Fruit fly (Drosophila melanogaster) whole organism, embryonic: ENCODE data around the gene Stat92E.
A peak's percentile ranks its signal among the peaks of the same experiment; 100 is the strongest.

Source experiments
- B-H1 ChIP-seq: fragments of 200-800 bp; sonication (Bioruptor generic); IDR thresholded peaks from 3 replicates; pipeline ENCODE4 v1.3.6; 2022; ENCODE audit warnings: missing biosample characterization, missing genetic modification characterization
- CG10321 ChIP-seq: fragments of 200-800 bp; sonication (Bioruptor generic); IDR thresholded peaks from 2 replicates; pipeline ENCODE4 v1.3.6; 2022; ENCODE audit warnings: missing biosample characterization, missing genetic modification characterization
- CG11093 ChIP-seq: fragments of 200-800 bp; sonication (Bioruptor generic); IDR thresholded peaks from 3 replicates; pipeline ENCODE4 v1.3.6; 2022; ENCODE audit warnings: missing biosample characterization, missing genetic modification characterization
- CG11247 ChIP-seq: fragments of 200-800 bp; sonication (Bioruptor generic); IDR thresholded peaks from 2 replicates; pipeline ENCODE4 v1.3.6; 2022; ENCODE audit warnings: missing biosample characterization, missing genetic modification characterization
- CG11696 ChIP-seq: fragments of 200-800 bp; sonication (Bioruptor generic); IDR thresholded peaks from 2 replicates; pipeline ENCODE4 v1.3.6; 2022; ENCODE audit warnings: missing biosample characterization, missing genetic modification characterization
- CG12155 ChIP-seq: fragments of 200-800 bp; sonication (Bioruptor generic); optimal IDR thresholded peaks from 3 replicates; lab custom pipeline; 2016; ENCODE audit warnings: missing biosample characterization, missing genetic modification characterization
- CG12299 ChIP-seq: fragments of 200-800 bp; sonication (Bioruptor generic); optimal IDR thresholded peaks from 2 replicates; lab custom pipeline; 2018; ENCODE audit warnings: missing biosample characterization, mild to moderate bottlenecking, missing genetic modification characterization
- CG12744 ChIP-seq: fragments of 200-800 bp; sonication (Bioruptor generic); optimal IDR thresholded peaks from 2 replicates; lab custom pipeline; 2016; ENCODE audit warnings: missing biosample characterization, missing genetic modification characterization
- CG13123 ChIP-seq: fragments of 200-800 bp; sonication (Bioruptor generic); optimal IDR thresholded peaks from 2 replicates; lab custom pipeline; 2016; ENCODE audit warnings: missing biosample characterization, missing genetic modification characterization
- CG13894 ChIP-seq: fragments of 200-800 bp; sonication (Bioruptor generic); optimal IDR thresholded peaks from 3 replicates; lab custom pipeline; 2018; ENCODE audit warnings: missing biosample characterization, mild to moderate bottlenecking, missing genetic modification characterization, moderate library complexity
- CG1602 ChIP-seq: fragments of 200-800 bp; sonication (Bioruptor generic); optimal IDR thresholded peaks from 3 replicates; lab custom pipeline; 2016; ENCODE audit warnings: missing biosample characterization, missing genetic modification characterization
- CG2875 ChIP-seq: fragments of 200-800 bp; sonication (Bioruptor generic); optimal IDR thresholded peaks from 2 replicates; lab custom pipeline; 2017; ENCODE audit warnings: missing biosample characterization, mild to moderate bottlenecking, missing genetic modification characterization, missing genetic modification reagents
- CG3065 ChIP-seq: fragments of 200-800 bp; sonication (Bioruptor generic); optimal IDR thresholded peaks from 2 replicates; lab custom pipeline; 2016; ENCODE audit warnings: missing biosample characterization, missing genetic modification characterization
- CG31441 ChIP-seq: fragments of 200-800 bp; sonication (Bioruptor generic); IDR thresholded peaks from 2 replicates; pipeline ENCODE4 v1.3.6; 2022; ENCODE audit warnings: missing biosample characterization, missing genetic modification characterization
- CG3726 ChIP-seq: fragments of 200-800 bp; sonication (Bioruptor generic); IDR thresholded peaks from 3 replicates; pipeline ENCODE4, ENCODE4 v1.3.6; 2022; ENCODE audit warnings: missing biosample characterization, missing genetic modification characterization
- CG3838 ChIP-seq: fragments of 200-800 bp; sonication (Bioruptor generic); optimal IDR thresholded peaks from 3 replicates; lab custom pipeline; 2016; ENCODE audit warnings: missing biosample characterization, missing genetic modification characterization
- CG4360 ChIP-seq: fragments of 200-800 bp; sonication (Bioruptor generic); IDR thresholded peaks from 2 replicates; pipeline ENCODE4 v1.3.6; 2022; ENCODE audit warnings: missing biosample characterization, missing genetic modification characterization
- CG4730 ChIP-seq: fragments of 200-800 bp; sonication (Bioruptor generic); IDR thresholded peaks from 2 replicates; pipeline ENCODE4 v1.3.6; 2022; ENCODE audit warnings: missing biosample characterization, missing genetic modification characterization
- CG4820 ChIP-seq: fragments of 200-800 bp; sonication (Bioruptor generic); optimal IDR thresholded peaks from 3 replicates; lab custom pipeline; 2016; ENCODE audit warnings: missing biosample characterization, missing genetic modification characterization
- CG5245 ChIP-seq: fragments of 200-800 bp; sonication (Bioruptor generic); optimal IDR thresholded peaks from 3 replicates; lab custom pipeline; 2016; ENCODE audit warnings: missing biosample characterization, missing genetic modification characterization
- CG6683 ChIP-seq: fragments of 200-800 bp; sonication (Bioruptor generic); optimal IDR thresholded peaks from 2 replicates; lab custom pipeline; 2017; ENCODE audit warnings: missing biosample characterization, mild to moderate bottlenecking, missing genetic modification characterization, missing genetic modification reagents
- CG7839 ChIP-seq: fragments of 200-800 bp; sonication (Bioruptor generic); optimal IDR thresholded peaks from 3 replicates; lab custom pipeline; 2018; ENCODE audit warnings: missing biosample characterization, mild to moderate bottlenecking, missing genetic modification characterization, moderate library complexity
- CG8089 ChIP-seq: fragments of 200-800 bp; sonication (Bioruptor generic); optimal IDR thresholded peaks from 3 replicates; lab custom pipeline; 2016; ENCODE audit warnings: missing biosample characterization, missing genetic modification characterization
- CG8281 ChIP-seq: fragments of 200-800 bp; sonication (Bioruptor generic); optimal IDR thresholded peaks from 2 replicates; lab custom pipeline; 2018; ENCODE audit warnings: missing biosample characterization, mild to moderate bottlenecking, missing genetic modification characterization, moderate library complexity
- CG8765 ChIP-seq: fragments of 200-800 bp; sonication (Bioruptor generic); IDR thresholded peaks from 2 replicates; pipeline ENCODE4 v1.3.6; 2022; ENCODE audit warnings: missing biosample characterization, missing genetic modification characterization
- CG9876 ChIP-seq: fragments of 200-800 bp; sonication (Bioruptor generic); optimal IDR thresholded peaks from 2 replicates; lab custom pipeline; 2016; ENCODE audit warnings: missing biosample characterization, missing genetic modification characterization
- Chrac-16 ChIP-seq: fragments of 200-800 bp; sonication (Bioruptor generic); optimal IDR thresholded peaks from 3 replicates; lab custom pipeline; 2016; ENCODE audit warnings: missing biosample characterization, missing genetic modification characterization
- Doc2 ChIP-seq: fragments of 200-800 bp; sonication (Bioruptor generic); IDR thresholded peaks from 2 replicates; pipeline ENCODE4 v1.3.6; 2022; ENCODE audit warnings: missing biosample characterization, missing genetic modification characterization
- MESR4 ChIP-seq: fragments of 200-800 bp; sonication (Bioruptor generic); optimal IDR thresholded peaks from 2 replicates; lab custom pipeline; 2018; ENCODE audit warnings: missing biosample characterization, mild to moderate bottlenecking, missing genetic modification characterization, moderate library complexity
- MTF-1 ChIP-seq: fragments of 200-800 bp; sonication (Bioruptor generic); optimal IDR thresholded peaks from 2 replicates; lab custom pipeline; 2018; ENCODE audit warnings: missing biosample characterization, mild to moderate bottlenecking, missing genetic modification characterization, borderline replicate concordance
- Sox102F ChIP-seq: fragments of 200-800 bp; sonication (Bioruptor generic); optimal IDR thresholded peaks from 2 replicates; lab custom pipeline; 2018; ENCODE audit warnings: missing biosample characterization, mild to moderate bottlenecking, missing genetic modification characterization, moderate library complexity
- YL-1 ChIP-seq: fragments of 200-800 bp; sonication (Bioruptor generic); optimal IDR thresholded peaks from 3 replicates; lab custom pipeline; 2017; ENCODE audit warnings: missing biosample characterization, mild to moderate bottlenecking, missing genetic modification characterization
- ac ChIP-seq: fragments of 200-800 bp; sonication (Bioruptor generic); optimal IDR thresholded peaks from 3 replicates; lab custom pipeline; 2017; ENCODE audit warnings: missing biosample characterization, mild to moderate bottlenecking, missing genetic modification characterization
- aop ChIP-seq: fragments of 200-800 bp; sonication (Bioruptor generic); IDR thresholded peaks from 2 replicates; pipeline ENCODE4 v1.3.6; 2022; ENCODE audit warnings: missing biosample characterization, missing genetic modification characterization
- br ChIP-seq: fragments of >200 bp; optimal IDR thresholded peaks from 2 replicates; lab custom pipeline; 2017
- bsh ChIP-seq, 2 experiments: fragments of 200-800 bp; sonication (Bioruptor generic); optimal IDR thresholded peaks; 2 replicates each; lab custom pipeline; 2017 to 2018; ENCODE audit warnings: mild to moderate bottlenecking in 2 of 2, missing biosample characterization in 2 of 2, missing genetic modification characterization in 2 of 2, moderate library complexity in 1 of 2
- chn ChIP-seq: fragments of 200-800 bp; sonication (Bioruptor generic); optimal IDR thresholded peaks from 2 replicates; lab custom pipeline; 2016; ENCODE audit warnings: missing biosample characterization, missing genetic modification characterization
- esg ChIP-seq: fragments of 200-800 bp; sonication (Bioruptor generic); conservative IDR thresholded peaks from 2 replicates; pipeline ENCODE4 v1.3.6; 2022; ENCODE audit warnings: missing biosample characterization, missing genetic modification characterization
- gce ChIP-seq: fragments of 200-800 bp; sonication (Bioruptor generic); IDR thresholded peaks from 3 replicates; pipeline ENCODE4 v1.3.6; 2022; ENCODE audit warnings: missing biosample characterization, missing genetic modification characterization
- gfzf ChIP-seq: fragments of 200-800 bp; sonication (Bioruptor generic); optimal IDR thresholded peaks from 2 replicates; lab custom pipeline; 2016; ENCODE audit warnings: missing biosample characterization, mild to moderate bottlenecking, missing genetic modification characterization, moderate library complexity
- grau ChIP-seq: fragments of 200-800 bp; optimal IDR thresholded peaks from 3 replicates; lab custom pipeline; 2019; ENCODE audit warnings: missing biosample characterization, mild to moderate bottlenecking, missing genetic modification characterization, moderate library complexity
- hb ChIP-seq: fragments of 200-800 bp; sonication (Bioruptor generic); IDR thresholded peaks from 3 replicates; pipeline ENCODE4 v1.3.6; 2022; ENCODE audit warnings: missing biosample characterization, missing genetic modification characterization; ENCODE audit not compliant: partially characterized antibody
- lbe ChIP-seq: fragments of 200-800 bp; sonication (Bioruptor generic); optimal IDR thresholded peaks from 2 replicates; lab custom pipeline; 2016; ENCODE audit warnings: missing biosample characterization, mild to moderate bottlenecking, missing genetic modification characterization
- lola ChIP-seq, 3 experiments: fragments of >200 bp in 2 of 3; fragments of 200-800 bp in 1 of 3; sonication (Bioruptor generic) in 1 of 3; optimal IDR thresholded peaks; 2 replicates each; lab custom pipeline; 2017 to 2019; ENCODE audit warnings: missing biosample characterization in 3 of 3, missing genetic modification characterization in 3 of 3, mild to moderate bottlenecking in 1 of 3, moderate library complexity in 1 of 3
- nom ChIP-seq: fragments of 200-800 bp; sonication (Bioruptor generic); optimal IDR thresholded peaks from 2 replicates; lab custom pipeline; 2017; ENCODE audit warnings: missing biosample characterization, missing genetic modification characterization, mild to moderate bottlenecking, moderate library complexity, missing genetic modification reagents
- pzg ChIP-seq: fragments of 200-800 bp; sonication (Bioruptor generic); optimal IDR thresholded peaks from 3 replicates; lab custom pipeline; 2018; ENCODE audit warnings: missing biosample characterization, mild to moderate bottlenecking, missing genetic modification characterization, moderate library complexity
- run ChIP-seq: fragments of 200-800 bp; sonication (Bioruptor generic); optimal IDR thresholded peaks from 3 replicates; lab custom pipeline; 2018; ENCODE audit warnings: missing biosample characterization, mild to moderate bottlenecking, missing genetic modification characterization
- sim ChIP-seq: fragments of 200-800 bp; sonication (Bioruptor generic); IDR thresholded peaks from 2 replicates; pipeline ENCODE4 v1.3.6; 2022; ENCODE audit warnings: missing biosample characterization, missing genetic modification characterization
- sob ChIP-seq: fragments of 200-800 bp; sonication (Bioruptor generic); IDR thresholded peaks from 2 replicates; pipeline ENCODE4 v1.3.6; 2022; ENCODE audit warnings: missing biosample characterization, missing genetic modification characterization
- trh ChIP-seq: fragments of 200-800 bp; sonication (Bioruptor generic); optimal IDR thresholded peaks from 2 replicates; lab custom pipeline; 2016; ENCODE audit warnings: missing biosample characterization, missing genetic modification characterization
- ttk ChIP-seq: fragments of 200-800 bp; sonication (Bioruptor generic); IDR thresholded peaks from 2 replicates; pipeline ENCODE4 v2.1.2; 2022; ENCODE audit warnings: missing biosample characterization, missing genetic modification characterization
- zf30C ChIP-seq: fragments of 200-800 bp; sonication (Bioruptor generic); optimal IDR thresholded peaks from 3 replicates; lab custom pipeline; 2018; ENCODE audit warnings: missing biosample characterization, mild to moderate bottlenecking, missing genetic modification characterization

Gene Stat92E

DNA sequence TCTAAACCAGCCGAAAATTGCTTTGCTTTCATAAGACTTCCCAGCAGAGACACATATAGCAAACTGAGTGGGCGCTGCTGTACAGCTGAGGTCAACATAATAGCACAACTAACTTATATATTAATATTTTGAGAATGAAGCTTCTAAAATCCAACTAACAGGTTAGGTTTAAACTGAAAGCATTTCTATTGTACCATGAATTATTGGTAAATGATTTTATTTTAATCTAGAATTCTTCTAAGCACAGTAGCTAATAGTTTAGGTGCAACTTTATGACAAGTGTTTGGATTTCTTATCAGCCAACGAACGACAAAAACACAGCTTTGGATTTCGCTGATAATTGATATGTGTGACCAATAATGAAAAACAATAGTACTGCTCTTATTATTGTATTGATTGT lies 2.9 kb upstream of the Stat92E start (continued):
- no peak for TF ChIP-seq hb (GFP tag; lab: Robert Waterston, UW)
- no peak for TF ChIP-seq CG10321 (GFP tag; lab: Robert Waterston, UW)
- TF ChIP-seq CG13123, result no peak
- TF ChIP-seq CG1602 (GFP tag; lab: Kevin White, UChicago), result no peak
- TF ChIP-seq CG12155 (GFP tag; lab: Kevin White, UChicago), result no peak
- TF ChIP-seq pzg (GFP tag; lab: Kevin White, UChicago), result no peak
- TF ChIP-seq CG3726 (GFP tag; lab: Robert Waterston, UW), result 0 out of 3 replicates have a peak, but pooled peaks have one; percentile 41
- TF ChIP-seq sob (GFP tag; lab: Robert Waterston, UW), result peak; percentile 73; the same call in 1 of the 2 replicates
- peak; percentile 51 for TF ChIP-seq CG4730 (GFP tag; lab: Robert Waterston, UW)
- no peak for TF ChIP-seq run (tag; lab: Kevin White, UChicago)
- no peak for TF ChIP-seq CG12744
- TF ChIP-seq esg (GFP tag; lab: Robert Waterston, UW), result peak; percentile 40
- no peak for TF ChIP-seq MESR4
- TF ChIP-seq lbe (GFP tag; lab: Kevin White, UChicago), result peak; percentile 36
- TF ChIP-seq sim (GFP tag; lab: Robert Waterston, UW), result no peak
- TF ChIP-seq CG4820 (GFP tag; lab: Kevin White, UChicago), result peak; percentile 35
- TF ChIP-seq Chrac-16, result no peak
- no peak for TF ChIP-seq CG5245
- no peak for TF ChIP-seq CG3065 (GFP tag; lab: Kevin White, UChicago)
- peak; percentile 95 for TF ChIP-seq CG11696 (GFP tag; lab: Robert Waterston, UW)
- TF ChIP-seq MTF-1 (GFP tag; lab: Kevin White, UChicago), result no peak
- peak; percentile 82 for TF ChIP-seq CG7839
- no peak for TF ChIP-seq ac (GFP tag; lab: Kevin White, UChicago)
- TF ChIP-seq gce (GFP tag; lab: Robert Waterston, UW), result no peak
- TF ChIP-seq grau, result peak; percentile 36
- TF ChIP-seq CG11093 (GFP tag; lab: Robert Waterston, UW), result peak; percentile 38; the same call in 1 of the 3 replicates
- TF ChIP-seq chn (GFP tag; lab: Kevin White, UChicago), result no peak
- TF ChIP-seq CG8281 (tag; lab: Kevin White, UChicago), result peak; percentile 12
- TF ChIP-seq ttk, result 0 out of 2 replicates have a peak, but pooled peaks have one; percentile 20
- TF ChIP-seq aop (GFP tag; lab: Robert Waterston, UW), result no peak
- peak; percentile 77 for TF ChIP-seq CG31441 (GFP tag; lab: Robert Waterston, UW)
- TF ChIP-seq CG2875 (GFP tag; lab: Kevin White, UChicago), result no peak
- TF ChIP-seq YL-1 (GFP tag; lab: Kevin White, UChicago), result no peak
- no peak; the same call in 2 of the 3 replicates for TF ChIP-seq B-H1
- TF ChIP-seq CG8765 (GFP tag; lab: Robert Waterston, UW), result no peak
- peak; percentile 67 for TF ChIP-seq CG13894 (tag; lab: Kevin White, UChicago)
- TF ChIP-seq trh (GFP tag; lab: Kevin White, UChicago), result no peak
- TF ChIP-seq CG12299 (tag; lab: Kevin White, UChicago), result no peak
- TF ChIP-seq CG4360 (GFP tag; lab: Robert Waterston, UW), result no peak
- TF ChIP-seq Sox102F, result no peak
- TF ChIP-seq br, result no peak
- no peak for TF ChIP-seq CG9876 (GFP tag; lab: Kevin White, UChicago)
- TF ChIP-seq CG8089, result no peak
- no peak for TF ChIP-seq nom
- TF ChIP-seq CG6683 (GFP tag; lab: Kevin White, UChicago), result no peak
- no peak for TF ChIP-seq CG3838 (GFP tag; lab: Kevin White, UChicago)
- peak; percentile 63; the same call in 1 of the 2 replicates for TF ChIP-seq CG11247
- TF ChIP-seq zf30C (GFP tag; lab: Kevin White, UChicago), result no peak
- TF ChIP-seq lola (GFP tag; optimal IDR thresholded peaks at IDR 0.05; lab: Kevin White, UChicago), result no peak
- TF ChIP-seq gfzf (GFP tag; lab: Kevin White, UChicago), result no peak
- TF ChIP-seq Doc2, result no peak
- TF ChIP-seq bsh (GFP tag; optimal IDR thresholded peaks at IDR 0.05; lab: Kevin White, UChicago), result no peak
